Fruit fly (Drosophila melanogaster): Measurements from ENCODE around the gene Sarm.

The Sarm gene

DNA sequence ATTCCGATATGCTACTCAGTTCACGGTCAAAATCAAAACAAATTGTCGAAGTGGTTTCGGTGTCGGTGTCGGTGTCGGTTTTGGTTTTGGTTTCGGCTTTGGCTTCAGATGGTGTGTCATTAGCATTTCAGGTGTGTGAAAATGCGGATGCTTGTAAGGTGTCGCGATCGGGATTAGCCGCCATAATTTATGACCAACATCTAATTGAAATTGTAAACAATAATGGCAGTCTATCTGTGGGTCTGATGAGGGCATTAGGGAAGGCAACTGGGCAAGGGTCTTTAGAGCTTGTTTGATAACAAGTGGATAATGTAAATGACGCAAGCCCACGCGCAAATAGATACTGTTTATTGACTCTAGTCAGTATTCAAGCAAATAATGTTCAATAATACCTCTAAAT lies 11.3 kb downstream of the Sarm start (continued):
- TF ChIP-seq CG4617 (GFP tag; optimal IDR thresholded peaks at IDR 0.05; ENCODE audit: borderline replicate concordance): no peak
- TF ChIP-seq salm (tag; optimal IDR thresholded peaks at IDR 0.05): no peak
- no peak for TF ChIP-seq Abd-B (GFP tag; optimal IDR thresholded peaks at IDR 0.05)
- TF ChIP-seq insv (GFP tag; optimal IDR thresholded peaks at IDR 0.05): no peak
- TF ChIP-seq ttk (GFP tag; IDR thresholded peaks at IDR 0.05): no peak
- TF ChIP-seq lmd (GFP tag; IDR thresholded peaks at IDR 0.05): no peak
- TF ChIP-seq corto (GFP tag; optimal IDR thresholded peaks at IDR 0.05): no peak
- TF ChIP-seq CG17829 (tag; optimal IDR thresholded peaks at IDR 0.05): no peak
- TF ChIP-seq CG12769 (tag; optimal IDR thresholded peaks at IDR 0.05): peak; percentile 2
- peak in 1 of 2 experiments; percentile 23 for TF ChIP-seq Pdp1 (GFP tag; optimal IDR thresholded peaks at IDR 0.05)
- TF ChIP-seq Nf-YB (GFP tag; optimal IDR thresholded peaks at IDR 0.05): no peak
- TF ChIP-seq Oli (tag; optimal IDR thresholded peaks at IDR 0.05): no peak
- no peak for TF ChIP-seq CG7963 (GFP tag; IDR thresholded peaks at IDR 0.05; ENCODE audit: partially characterized antibody)
- TF ChIP-seq ranshi (GFP tag; IDR thresholded peaks at IDR 0.05): no peak
- no peak for TF ChIP-seq Drgx (GFP tag; IDR thresholded peaks at IDR 0.05)
- peak; percentile 48 for TF ChIP-seq CG13894 (tag; optimal IDR thresholded peaks at IDR 0.05)
- TF ChIP-seq CG4424 (GFP tag; optimal IDR thresholded peaks at IDR 0.05): no peak
- TF ChIP-seq sens-2 (GFP tag; IDR thresholded peaks at IDR 0.05): no peak
- TF ChIP-seq CG16815 (GFP tag; optimal IDR thresholded peaks at IDR 0.05): no peak
- no peak for TF ChIP-seq Atf-2 (GFP tag; optimal IDR thresholded peaks at IDR 0.05)
- TF ChIP-seq CG17385 (GFP tag; optimal IDR thresholded peaks at IDR 0.05): no peak
- peak; percentile 11 for TF ChIP-seq Fer1 (GFP tag; optimal IDR thresholded peaks at IDR 0.05)
- TF ChIP-seq CG3995 (GFP tag; optimal IDR thresholded peaks at IDR 0.05): no peak
- TF ChIP-seq Lim3 (GFP tag; IDR thresholded peaks at IDR 0.05): no peak
- peak; percentile 2 for TF ChIP-seq Deaf1 (tag; optimal IDR thresholded peaks at IDR 0.05)
- no peak for TF ChIP-seq Nf-YC (tag; optimal IDR thresholded peaks at IDR 0.05)
- TF ChIP-seq CG8290 (GFP tag; optimal IDR thresholded peaks at IDR 0.05): no peak
- TF ChIP-seq CG8290 (tag; optimal IDR thresholded peaks at IDR 0.05): peak in 1 of 2 experiments; percentile 15
- no peak for TF ChIP-seq CG15514 (GFP tag; optimal IDR thresholded peaks at IDR 0.05)
- TF ChIP-seq Six4 (GFP tag; optimal IDR thresholded peaks at IDR 0.05): no peak
- TF ChIP-seq CG32532 (GFP tag; IDR thresholded peaks at IDR 0.05): no peak
- no peak for TF ChIP-seq CG3726 (GFP tag; IDR thresholded peaks at IDR 0.05)
- no peak for TF ChIP-seq shn (GFP tag; optimal IDR thresholded peaks at IDR 0.05)

DNA sequence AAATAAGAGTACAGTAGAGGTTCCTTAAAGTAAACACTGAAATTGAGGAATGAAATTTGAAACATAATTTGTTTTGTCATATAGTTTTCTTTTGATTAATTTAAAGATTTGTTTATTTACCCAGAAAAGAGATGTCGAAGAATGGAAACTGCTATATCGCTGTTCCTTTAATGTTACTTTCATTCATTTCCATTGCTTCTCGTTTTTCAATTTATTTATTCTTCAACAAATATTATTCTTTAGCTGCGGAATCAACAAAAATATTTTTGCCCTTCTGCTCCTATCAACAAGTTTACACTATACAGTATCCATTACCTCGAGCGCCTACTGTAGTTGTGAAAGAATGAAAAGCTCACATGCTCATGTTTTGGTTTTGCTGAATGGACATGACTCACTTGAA lies 12.5 kb downstream of the Sarm start:
- TF ChIP-seq Sox100B (GFP tag; optimal IDR thresholded peaks at IDR 0.05) (peak; percentile 53), CG17186 (GFP tag; optimal IDR thresholded peaks at IDR 0.05) (no peak), CG31441 (GFP tag; IDR thresholded peaks at IDR 0.05) (0 out of 2 replicates have a peak, but pooled peaks have one; percentile 9), CG17359 (tag; optimal IDR thresholded peaks at IDR 0.05) (peak; percentile 21), Asciz (GFP tag; optimal IDR thresholded peaks at IDR 0.05) (no peak), ind (GFP tag; optimal IDR thresholded peaks at IDR 0.05) (peak; percentile 24), pho (GFP tag; optimal IDR thresholded peaks at IDR 0.05) (no peak), al (GFP tag; IDR thresholded peaks at IDR 0.05) (peak; percentile 38; the same call in 1 of the 2 replicates), zf30C (GFP tag; optimal IDR thresholded peaks at IDR 0.05) (no peak), CG15479 (GFP tag; optimal IDR thresholded peaks at IDR 0.05) (no peak), cwo (GFP tag; optimal IDR thresholded peaks at IDR 0.05) (peak; percentile 19), aop (GFP tag; IDR thresholded peaks at IDR 0.05) (no peak), CG3281 (GFP tag; optimal IDR thresholded peaks at IDR 0.05) (peak; percentile 10), CG30431 (GFP tag; optimal IDR thresholded peaks at IDR 0.05) (no peak), stc (GFP tag; IDR thresholded peaks at IDR 0.05) (no peak), CG8290 (GFP tag; optimal IDR thresholded peaks at IDR 0.05) (no peak), CG8290 (tag; optimal IDR thresholded peaks at IDR 0.05) (no peak), Tbp (GFP tag; optimal IDR thresholded peaks at IDR 0.05) (no peak), CG12769 (tag; optimal IDR thresholded peaks at IDR 0.05) (no peak), CG12659 (GFP tag; optimal IDR thresholded peaks at IDR 0.05) (peak; percentile 8), crol (GFP tag; IDR thresholded peaks at IDR 0.05) (no peak), Doc2 (GFP tag; IDR thresholded peaks at IDR 0.05) (no peak), tap (tag; optimal IDR thresholded peaks at IDR 0.05) (no peak)

Measured in whole organism, embryonic.